Fruit fly (Drosophila melanogaster): ENCODE data around the gene CG7131.

CG7131 gene

DNA sequence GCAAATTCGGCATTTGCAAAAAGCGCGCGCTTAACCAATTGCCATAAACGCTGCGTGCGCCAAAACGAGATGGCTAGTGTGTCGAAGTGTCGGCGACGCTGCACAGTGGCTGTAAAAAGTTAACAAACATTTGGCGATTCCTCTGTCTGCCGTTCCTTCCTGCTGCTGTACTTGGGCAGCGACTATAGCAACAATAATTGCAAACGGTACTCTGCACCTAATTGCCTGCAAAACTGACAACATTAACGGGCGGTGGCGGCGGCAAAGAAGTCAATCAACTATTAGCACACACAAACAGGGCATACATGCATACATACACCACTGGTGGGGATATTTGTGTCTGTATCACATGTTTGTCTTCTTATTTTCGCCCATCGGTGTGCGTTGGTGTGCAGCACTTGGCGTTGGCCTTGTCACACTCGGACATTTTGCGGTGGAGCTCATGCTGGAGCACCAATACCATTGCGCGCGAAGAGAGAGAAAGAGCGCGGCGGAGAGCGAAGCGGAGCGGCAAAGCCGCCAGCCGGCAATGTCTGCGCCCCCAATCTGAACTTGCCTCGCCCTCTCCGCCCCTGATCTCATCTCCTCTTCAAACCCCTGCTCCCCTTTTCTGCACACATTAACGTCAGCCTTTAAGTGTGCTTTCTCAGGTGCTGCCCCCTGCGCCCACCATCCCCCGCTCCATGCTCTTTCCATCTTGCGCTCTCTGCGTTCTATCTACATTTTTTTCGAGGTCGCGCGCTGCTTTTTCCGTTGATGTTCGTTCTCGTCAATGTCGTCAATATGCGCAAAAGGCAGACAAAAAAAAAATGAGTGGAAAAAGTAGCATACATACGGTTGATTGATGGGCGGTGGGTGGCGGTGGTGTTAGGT is 44.2 kb downstream of the CG7131 start (continued):
- TF ChIP-seq ATbp (GFP tag; optimal IDR thresholded peaks at IDR 0.05) = no peak
- TF ChIP-seq jigr1 (GFP tag; IDR thresholded peaks at IDR 0.05) = no peak
- no peak for TF ChIP-seq bsh (GFP tag; optimal IDR thresholded peaks at IDR 0.05)
- TF ChIP-seq Awh (GFP tag; IDR thresholded peaks at IDR 0.05) = no peak
- no peak for TF ChIP-seq CG9727 (GFP tag; optimal IDR thresholded peaks at IDR 0.05)
- peak; percentile 92 for TF ChIP-seq cg (GFP tag; optimal IDR thresholded peaks at IDR 0.05)
- TF ChIP-seq tna (GFP tag; IDR thresholded peaks at IDR 0.05; ENCODE audit: partially characterized antibody) = no peak
- TF ChIP-seq BtbVII (GFP tag; optimal IDR thresholded peaks at IDR 0.05) = no peak
- TF ChIP-seq CG11456 (GFP tag; IDR thresholded peaks at IDR 0.05) = 0 out of 3 replicates have a peak, but pooled peaks have one; percentile 42
- TF ChIP-seq CG32532 (GFP tag; IDR thresholded peaks at IDR 0.05) = peak; percentile 16; the same call in 1 of the 2 replicates
- TF ChIP-seq Aef1 (GFP tag; IDR thresholded peaks at IDR 0.05) = no peak
- TF ChIP-seq repo (GFP tag; optimal IDR thresholded peaks at IDR 0.05) = no peak
- TF ChIP-seq eyg (GFP tag; optimal IDR thresholded peaks at IDR 0.05) = no peak
- TF ChIP-seq NC2β (GFP tag; optimal IDR thresholded peaks at IDR 0.05) = no peak
- TF ChIP-seq CG7786 (GFP tag; optimal IDR thresholded peaks at IDR 0.05) = no peak
- no peak for TF ChIP-seq CG30431 (GFP tag; optimal IDR thresholded peaks at IDR 0.05)
- TF ChIP-seq CG11085 (GFP tag; IDR thresholded peaks at IDR 0.05) = 0 out of 2 replicates have a peak, but pooled peaks have one; percentile 25
- no peak for TF ChIP-seq phol (tag; optimal IDR thresholded peaks at IDR 0.05)
- TF ChIP-seq jing (GFP tag; optimal IDR thresholded peaks at IDR 0.05) = no peak
- no peak for TF ChIP-seq B-H2 (GFP tag; optimal IDR thresholded peaks at IDR 0.05)
- TF ChIP-seq CG17186 (GFP tag; optimal IDR thresholded peaks at IDR 0.05) = no peak
- TF ChIP-seq Hey (tag; optimal IDR thresholded peaks at IDR 0.05) = no peak
- TF ChIP-seq CG11560 (tag; IDR thresholded peaks at IDR 0.05) = no peak
- TF ChIP-seq Fer3 (tag; optimal IDR thresholded peaks at IDR 0.05) = no peak
- no peak for TF ChIP-seq Jarid2 (GFP tag; optimal IDR thresholded peaks at IDR 0.05)
- peak; percentile 4 for TF ChIP-seq bcd (GFP tag; optimal IDR thresholded peaks at IDR 0.05)
- TF ChIP-seq CG4282 (GFP tag; optimal IDR thresholded peaks at IDR 0.05) = no peak
- no peak for TF ChIP-seq Sry-δ (GFP tag; optimal IDR thresholded peaks at IDR 0.05)
- TF ChIP-seq Ravus (GFP tag; IDR thresholded peaks at IDR 0.05) = no peak
- TF ChIP-seq ara (GFP tag; IDR thresholded peaks at IDR 0.05) = no peak
- TF ChIP-seq CG13287 (GFP tag; IDR thresholded peaks at IDR 0.05; ENCODE audit: partially characterized antibody) = 0 out of 2 replicates have a peak, but pooled peaks have one; percentile 29
- no peak for TF ChIP-seq HHEX (GFP tag; optimal IDR thresholded peaks at IDR 0.05)
- no peak for TF ChIP-seq CG12391 (tag; optimal IDR thresholded peaks at IDR 0.05)
- peak; percentile 9 for TF ChIP-seq cwo (GFP tag; optimal IDR thresholded peaks at IDR 0.05)
- TF ChIP-seq CG17361 (GFP tag; IDR thresholded peaks at IDR 0.05) = 0 out of 3 replicates have a peak, but pooled peaks have one; percentile 31
- no peak for TF ChIP-seq CG12219 (GFP tag; optimal IDR thresholded peaks at IDR 0.05)
- TF ChIP-seq crol (GFP tag; IDR thresholded peaks at IDR 0.05) = peak; percentile 100
- no peak for TF ChIP-seq Doc2 (GFP tag; IDR thresholded peaks at IDR 0.05)
- no peak for TF ChIP-seq gsb-n (tag; optimal IDR thresholded peaks at IDR 0.05)
- TF ChIP-seq Dfd (GFP tag; optimal IDR thresholded peaks at IDR 0.05) = no peak
- TF ChIP-seq CG1529 (GFP tag; optimal IDR thresholded peaks at IDR 0.05) = no peak
- TF ChIP-seq CG11504 (tag; optimal IDR thresholded peaks at IDR 0.05) = no peak
- no peak for TF ChIP-seq CG4404 (GFP tag; IDR thresholded peaks at IDR 0.05)
- TF ChIP-seq CG13894 (tag; optimal IDR thresholded peaks at IDR 0.05) = no peak
- no peak for TF ChIP-seq ci (GFP tag; IDR thresholded peaks at IDR 0.05)
- no peak for TF ChIP-seq CG3407 (GFP tag; optimal IDR thresholded peaks at IDR 0.05)
- 0 out of 2 replicates have a peak, but pooled peaks have one; percentile 38 for TF ChIP-seq CG8765 (GFP tag; IDR thresholded peaks at IDR 0.05)
- no peak for TF ChIP-seq Usf (GFP tag; optimal IDR thresholded peaks at IDR 0.05)
- no peak for TF ChIP-seq Gsc (GFP tag; IDR thresholded peaks at IDR 0.05)

Data from whole organism, embryonic.